Worm (Caenorhabditis elegans) whole organism, L2 larva: Measurements from ENCODE around the gene dhrr-1.

Experiments used
- C34F6.9 ChIP-seq: fragments of 150-350 bp; optimal IDR thresholded peaks from 2 replicates; lab custom pipeline; 2014; ENCODE audit warnings: missing biosample characterization, missing genetic modification characterization
- R02D3.7 ChIP-seq: fragments of 150-350 bp; optimal IDR thresholded peaks from 2 replicates; lab custom pipeline; 2014; ENCODE audit warnings: missing biosample characterization, missing genetic modification characterization
- Y55F3AM.14 ChIP-seq: fragments of 200-800 bp; sonication (Bioruptor generic); optimal IDR thresholded peaks from 2 replicates; lab custom pipeline; 2018; ENCODE audit warnings: mild to moderate bottlenecking, missing genetic modification characterization, missing compliant biosample characterization
- ZK546.5 ChIP-seq: sonication (generic microtip); optimal IDR thresholded peaks from 2 replicates; lab custom pipeline; 2017; ENCODE audit warnings: missing biosample characterization, missing genetic modification characterization
- ama-1 ChIP-seq: fragments of 150-350 bp; optimal IDR thresholded peaks from 2 replicates; lab custom pipeline; 2018; ENCODE audit warnings: inconsistent platforms
- blmp-1 ChIP-seq: sonication (generic microtip); optimal IDR thresholded peaks from 2 replicates; lab custom pipeline; 2017; ENCODE audit warnings: missing genetic modification characterization, mild to moderate bottlenecking, missing compliant biosample characterization, antibody characterized with exemption, moderate library complexity; ENCODE audit not compliant: insufficient read depth
- ceh-82 ChIP-seq: fragments of 150-350 bp; optimal IDR thresholded peaks from 2 replicates; lab custom pipeline; 2014; ENCODE audit warnings: missing biosample characterization, missing genetic modification characterization
- dmd-4 ChIP-seq: sonication (generic microtip); optimal IDR thresholded peaks from 2 replicates; lab custom pipeline; 2017; ENCODE audit warnings: missing biosample characterization, missing genetic modification characterization
- egl-27 ChIP-seq: sonication (generic microtip); optimal IDR thresholded peaks from 3 replicates; lab custom pipeline; 2017; ENCODE audit warnings: missing biosample characterization, missing genetic modification reagents, missing genetic modification characterization
- elt-3 ChIP-seq: sonication (generic microtip); optimal IDR thresholded peaks from 2 replicates; lab custom pipeline; 2017; ENCODE audit warnings: missing biosample characterization, missing genetic modification characterization
- gmeb-1 ChIP-seq: fragments of 150-350 bp; optimal IDR thresholded peaks from 2 replicates; lab custom pipeline; 2014; ENCODE audit warnings: missing biosample characterization, missing genetic modification characterization
- lin-11 ChIP-seq: fragments of 150-350 bp; sonication (generic microtip); optimal IDR thresholded peaks from 2 replicates; lab custom pipeline; 2014; ENCODE audit warnings: missing biosample characterization, missing genetic modification characterization, inconsistent platforms, mixed read lengths
- lsy-2 ChIP-seq, 2 experiments: fragments of 150-350 bp in 1 of 2; sonication (generic microtip) in 1 of 2; optimal IDR thresholded peaks; 2 replicates each; lab custom pipeline; 2014 to 2017; ENCODE audit warnings: missing biosample characterization in 2 of 2, missing genetic modification characterization in 2 of 2
- mab-5 ChIP-seq: fragments of 150-350 bp; optimal IDR thresholded peaks from 2 replicates; lab custom pipeline; 2014; ENCODE audit warnings: missing biosample characterization, missing genetic modification characterization
- mbf-1 ChIP-seq: sonication (generic microtip); optimal IDR thresholded peaks from 2 replicates; lab custom pipeline; 2017; ENCODE audit warnings: missing biosample characterization, missing genetic modification characterization
- nhr-12 ChIP-seq: fragments of 150-350 bp; optimal IDR thresholded peaks from 2 replicates; lab custom pipeline; 2014; ENCODE audit warnings: missing biosample characterization, missing genetic modification characterization
- nhr-129 ChIP-seq: fragments of 150-350 bp; optimal IDR thresholded peaks from 2 replicates; lab custom pipeline; 2014; ENCODE audit warnings: missing biosample characterization, missing genetic modification characterization
- nhr-21 ChIP-seq: fragments of 150-350 bp; optimal IDR thresholded peaks from 2 replicates; lab custom pipeline; 2014; ENCODE audit warnings: missing biosample characterization, missing genetic modification characterization
- nhr-25 ChIP-seq: fragments of 150-350 bp; sonication (generic microtip); optimal IDR thresholded peaks from 3 replicates; lab custom pipeline; 2014; ENCODE audit warnings: missing biosample characterization, missing genetic modification characterization
- nhr-77 ChIP-seq: fragments of 150-350 bp; optimal IDR thresholded peaks from 2 replicates; lab custom pipeline; 2014; ENCODE audit warnings: missing biosample characterization, missing genetic modification characterization
- sem-4 ChIP-seq: fragments of 150-350 bp; optimal IDR thresholded peaks from 2 replicates; lab custom pipeline; 2014; ENCODE audit warnings: missing biosample characterization, missing genetic modification reagents, missing genetic modification characterization
- skn-1 ChIP-seq: sonication (generic microtip); optimal IDR thresholded peaks from 2 replicates; lab custom pipeline; 2017; ENCODE audit warnings: missing biosample characterization, missing genetic modification characterization
- sma-3 ChIP-seq: sonication (generic microtip); optimal IDR thresholded peaks from 2 replicates; lab custom pipeline; 2016; ENCODE audit warnings: missing genetic modification reagents, missing genetic modification characterization, missing compliant biosample characterization
- sma-9 ChIP-seq, 2 experiments: fragments of 150-350 bp in 1 of 2; sonication (generic microtip) in 1 of 2; optimal IDR thresholded peaks; 2 replicates each; lab custom pipeline; 2014 to 2016; ENCODE audit warnings: missing genetic modification characterization in 2 of 2, mild to moderate bottlenecking in 1 of 2, missing biosample characterization in 1 of 2, missing compliant biosample characterization in 1 of 2, missing genetic modification reagents in 1 of 2, moderate library complexity in 1 of 2
- snpc-4 ChIP-seq: fragments of 150-350 bp; optimal IDR thresholded peaks from 2 replicates; lab custom pipeline; 2014; ENCODE audit warnings: missing biosample characterization, missing genetic modification characterization
- unc-39 ChIP-seq: fragments of 150-350 bp; optimal IDR thresholded peaks from 2 replicates; lab custom pipeline; 2014; ENCODE audit warnings: missing biosample characterization, missing genetic modification characterization
- unc-55 ChIP-seq: fragments of 150-350 bp; sonication (generic microtip); optimal IDR thresholded peaks from 3 replicates; lab custom pipeline; 2014; ENCODE audit warnings: missing biosample characterization, missing genetic modification reagents, missing genetic modification characterization
- unc-62 ChIP-seq: fragments of 150-350 bp; optimal IDR thresholded peaks from 2 replicates; lab custom pipeline; 2014; ENCODE audit warnings: missing biosample characterization, missing genetic modification reagents, missing genetic modification characterization
- zag-1 ChIP-seq: fragments of 150-350 bp; optimal IDR thresholded peaks from 2 replicates; lab custom pipeline; 2014; ENCODE audit warnings: missing biosample characterization, missing genetic modification characterization
- ztf-1 ChIP-seq: fragments of 200-800 bp; sonication (Bioruptor generic); conservative IDR thresholded peaks from 2 replicates; pipeline ENCODE4 v1.3.6; 2022; ENCODE audit warnings: missing genetic modification characterization, missing compliant biosample characterization
- ztf-11 ChIP-seq: sonication (generic microtip); optimal IDR thresholded peaks from 2 replicates; lab custom pipeline; 2017; ENCODE audit warnings: missing biosample characterization, missing genetic modification characterization

dhrr-1 gene

ce11 chrIII:8971255-8972020 is 27.0 kb downstream of the dhrr-1 start, which contains the start of the genes eif-3.D and R08D7.4 (continued):
- TF ChIP-seq C34F6.9 (peak; percentile 87), R02D3.7 (tag; lab: Kevin White, UChicago) (no peak), unc-62 (GFP tag; lab: Kevin White, UChicago) (no peak), skn-1 (no peak), nhr-12 (tag; lab: Kevin White, UChicago) (no peak), sma-3 (peak; percentile 8), dmd-4 (tag; lab: Kevin White, UChicago) (no peak), egl-27 (tag; lab: Kevin White, UChicago) (no peak), zag-1 (tag; lab: Kevin White, UChicago) (no peak), unc-39 (tag; lab: Kevin White, UChicago) (no peak), ama-1 (lab: Kevin White, UChicago) (no peak), snpc-4 (tag; lab: Kevin White, UChicago) (no peak), sem-4 (tag; lab: Kevin White, UChicago) (no peak), ZK546.5 (tag; lab: Kevin White, UChicago) (no peak), mbf-1 (no peak), lsy-2 (tag; optimal IDR thresholded peaks at IDR 0.05; lab: Kevin White, UChicago) (peak; percentile 71 to 83), elt-3 (tag; lab: Kevin White, UChicago) (no peak), sma-9 (GFP tag; optimal IDR thresholded peaks at IDR 0.05; lab: Kevin White, UChicago) (peak; percentile 38), sma-9 (tag; optimal IDR thresholded peaks at IDR 0.05; lab: Kevin White, UChicago) (no peak)

- TF ChIP-seq dmd-4 (tag; lab: Kevin White, UChicago) (no peak), unc-55 (GFP tag; lab: Kevin White, UChicago) (peak; percentile 12), C34F6.9 (peak; percentile 10), nhr-25 (tag; lab: Kevin White, UChicago) (no peak)
These were observed 28.7 kb downstream of the dhrr-1 start for ce11 chrIII:8973163-8973562.

- TF ChIP-seq ztf-11 (tag; lab: Kevin White, UChicago) (no peak), ztf-1 (GFP tag; lab: Robert Waterston, UW) (no peak), nhr-77 (tag; lab: Kevin White, UChicago) (no peak), unc-39 (tag; lab: Kevin White, UChicago) (no peak), nhr-21 (tag; lab: Kevin White, UChicago) (no peak), dmd-4 (tag; lab: Kevin White, UChicago) (no peak)
These were observed 29.4 kb downstream of the dhrr-1 start, which contains the start of gene R08D7.5 for ce11 chrIII:8973826-8974225. R08D7.5 (plus strand) TSS chrIII:8974126.

ce11 chrIII:8974835-8975234 is 30.4 kb downstream of the dhrr-1 start:
- no peak for TF ChIP-seq sma-9 (GFP tag; optimal IDR thresholded peaks at IDR 0.05; lab: Kevin White, UChicago)
- no peak for TF ChIP-seq sma-9 (tag; optimal IDR thresholded peaks at IDR 0.05; lab: Kevin White, UChicago)
- TF ChIP-seq R02D3.7 (tag; lab: Kevin White, UChicago) = no peak
- TF ChIP-seq gmeb-1 (tag; lab: Kevin White, UChicago) = no peak
- TF ChIP-seq dmd-4 (tag; lab: Kevin White, UChicago) = no peak
- TF ChIP-seq ama-1 (lab: Kevin White, UChicago) = no peak
- TF ChIP-seq blmp-1 (tag; lab: Kevin White, UChicago) = peak; percentile 28
- peak; percentile 58 for TF ChIP-seq nhr-21 (tag; lab: Kevin White, UChicago)
- TF ChIP-seq unc-55 (GFP tag; lab: Kevin White, UChicago) = no peak
- TF ChIP-seq C34F6.9 = no peak
- TF ChIP-seq skn-1 = no peak
- no peak for TF ChIP-seq mab-5
- TF ChIP-seq Y55F3AM.14 (GFP tag; lab: Kevin White, UChicago) = peak; percentile 24
- no peak for TF ChIP-seq ceh-82 (tag; lab: Kevin White, UChicago)
- TF ChIP-seq egl-27 (tag; lab: Kevin White, UChicago) = no peak
- no peak for TF ChIP-seq nhr-129 (tag; lab: Kevin White, UChicago)
- no peak for TF ChIP-seq elt-3 (tag; lab: Kevin White, UChicago)
- TF ChIP-seq lin-11 = no peak
